Fruit fly (Drosophila melanogaster) whole organism, pupa: ENCODE data around the gene CG10802.

Experiments
- CG10348 ChIP-seq: fragments of 200-800 bp; sonication (Bioruptor generic); IDR thresholded peaks from 2 replicates; pipeline ENCODE4 v1.3.6; 2022; ENCODE audit warnings: missing biosample characterization, missing genetic modification characterization
- CG12605 ChIP-seq: fragments of 200-800 bp; sonication (Bioruptor generic); IDR thresholded peaks from 2 replicates; pipeline ENCODE4 v1.3.6; 2022; ENCODE audit warnings: missing biosample characterization, missing genetic modification characterization
- CG13204 ChIP-seq: fragments of 200-800 bp; sonication (Bioruptor generic); optimal IDR thresholded peaks from 2 replicates; lab custom pipeline; 2018; ENCODE audit warnings: missing biosample characterization, mild to moderate bottlenecking, missing genetic modification characterization, moderate library complexity
- CG14655 ChIP-seq: fragments of 200-800 bp; sonication (Bioruptor generic); optimal IDR thresholded peaks from 3 replicates; lab custom pipeline; 2017; ENCODE audit warnings: mild to moderate bottlenecking, missing biosample characterization, missing genetic modification reagents, missing genetic modification characterization
- CG15710 ChIP-seq: fragments of 200-800 bp; sonication (Bioruptor generic); optimal IDR thresholded peaks from 2 replicates; lab custom pipeline; 2018; ENCODE audit warnings: missing biosample characterization, mild to moderate bottlenecking, missing genetic modification characterization, moderate library complexity
- CG17806 ChIP-seq: fragments of 200-800 bp; sonication (Bioruptor generic); optimal IDR thresholded peaks from 2 replicates; lab custom pipeline; 2018; ENCODE audit warnings: missing biosample characterization, mild to moderate bottlenecking, missing genetic modification characterization, moderate library complexity
- CG32121 ChIP-seq: fragments of 200-800 bp; sonication (Bioruptor generic); IDR thresholded peaks from 2 replicates; pipeline ENCODE4 v1.3.6; 2022; ENCODE audit warnings: missing biosample characterization, missing genetic modification characterization
- CG34367 ChIP-seq: fragments of 200-800 bp; sonication (Bioruptor generic); optimal IDR thresholded peaks from 2 replicates; lab custom pipeline; 2018; ENCODE audit warnings: missing biosample characterization, mild to moderate bottlenecking, missing genetic modification characterization
- CG4496 ChIP-seq: fragments of 200-800 bp; sonication (Bioruptor generic); IDR thresholded peaks from 3 replicates; pipeline ENCODE4 v1.3.6; 2022; ENCODE audit warnings: missing biosample characterization, missing genetic modification characterization
- CG8159 ChIP-seq: fragments of 200-800 bp; sonication (Bioruptor generic); optimal IDR thresholded peaks from 3 replicates; lab custom pipeline; 2018; ENCODE audit warnings: missing biosample characterization, mild to moderate bottlenecking, missing genetic modification characterization, moderate library complexity
- CG8301 ChIP-seq: fragments of 200-800 bp; sonication (Bioruptor generic); optimal IDR thresholded peaks from 2 replicates; lab custom pipeline; 2018; ENCODE audit warnings: missing biosample characterization, mild to moderate bottlenecking, missing genetic modification characterization
- CG9948 ChIP-seq: fragments of 200-800 bp; sonication (Bioruptor generic); optimal IDR thresholded peaks from 2 replicates; lab custom pipeline; 2018; ENCODE audit warnings: missing biosample characterization, mild to moderate bottlenecking, missing genetic modification characterization, moderate library complexity
- D1 ChIP-seq: fragments of 200-800 bp; sonication (Bioruptor generic); optimal IDR thresholded peaks from 2 replicates; lab custom pipeline; 2018; ENCODE audit warnings: missing biosample characterization, mild to moderate bottlenecking, missing genetic modification characterization, moderate library complexity
- EcR ChIP-seq: fragments of 200-800 bp; sonication (Bioruptor generic); optimal IDR thresholded peaks from 3 replicates; lab custom pipeline; 2019; ENCODE audit warnings: missing biosample characterization, missing genetic modification characterization, mild to moderate bottlenecking, moderate library complexity, missing genetic modification reagents
- Ets98B ChIP-seq: fragments of 200-800 bp; sonication (Bioruptor generic); IDR thresholded peaks from 2 replicates; pipeline ENCODE4 v1.3.6; 2022; ENCODE audit warnings: missing biosample characterization, missing genetic modification characterization
- Pif1A ChIP-seq: fragments of 200-800 bp; sonication (Bioruptor generic); optimal IDR thresholded peaks from 3 replicates; lab custom pipeline; 2016; ENCODE audit warnings: missing biosample characterization, missing genetic modification characterization
- Pif1B ChIP-seq: fragments of 200-800 bp; sonication (Bioruptor generic); optimal IDR thresholded peaks from 3 replicates; lab custom pipeline; 2016; ENCODE audit warnings: missing biosample characterization, missing genetic modification characterization
- Snoo ChIP-seq: fragments of 200-800 bp; sonication (Bioruptor generic); optimal IDR thresholded peaks from 3 replicates; lab custom pipeline; 2017; ENCODE audit warnings: missing biosample characterization, mild to moderate bottlenecking, missing genetic modification characterization, inconsistent platforms
- fd96Ca ChIP-seq: fragments of 200-800 bp; sonication (Bioruptor generic); IDR thresholded peaks from 3 replicates; pipeline ENCODE4 v1.3.6; 2022; ENCODE audit warnings: missing biosample characterization, missing genetic modification characterization
- gl ChIP-seq: fragments of 200-800 bp; sonication (Bioruptor generic); optimal IDR thresholded peaks from 2 replicates; lab custom pipeline; 2018; ENCODE audit warnings: missing biosample characterization, mild to moderate bottlenecking, missing genetic modification characterization
- rn ChIP-seq: fragments of 200-800 bp; sonication (Bioruptor generic); IDR thresholded peaks from 2 replicates; pipeline ENCODE4 v1.3.6; 2022; ENCODE audit warnings: missing biosample characterization, missing genetic modification characterization

CG10802 gene

dm6 chrX:3447718-3448523 lies 34.8 kb upstream of the CG10802 start:
- TF ChIP-seq CG15710 (tag; lab: Kevin White, UChicago) (no peak), fd96Ca (GFP tag; lab: Robert Waterston, UW) (peak; percentile 52; the same call in 2 of the 3 replicates), gl (tag; lab: Kevin White, UChicago) (no peak), Snoo (peak; percentile 6), CG8159 (peak; percentile 20), CG32121 (GFP tag; lab: Robert Waterston, UW) (peak; percentile 44; the same call in 1 of the 2 replicates), CG13204 (no peak), rn (peak; percentile 16; the same call in 1 of the 2 replicates), CG34367 (tag; lab: Kevin White, UChicago) (no peak), CG8301 (peak; percentile 19), CG17806 (tag; lab: Kevin White, UChicago) (no peak), CG9948 (tag; lab: Kevin White, UChicago) (peak; percentile 19), CG4496 (GFP tag; lab: Robert Waterston, UW) (peak; percentile 58), Pif1A (GFP tag; lab: Kevin White, UChicago) (no peak), CG14655 (GFP tag; lab: Kevin White, UChicago) (peak; percentile 40), CG12605 (GFP tag; lab: Robert Waterston, UW) (no peak)

dm6 chrX:3448893-3449394 lies 33.8 kb upstream of the CG10802 start, which contains the start of gene CG12535:
TSS of gene CG12535 (minus strand) at chrX:3448943.
- no peak for TF ChIP-seq CG32121 (GFP tag; lab: Robert Waterston, UW)
- TF ChIP-seq CG17806 (tag; lab: Kevin White, UChicago): no peak
- no peak for TF ChIP-seq rn
- no peak for TF ChIP-seq Ets98B (GFP tag; lab: Robert Waterston, UW)
- TF ChIP-seq CG34367 (tag; lab: Kevin White, UChicago): no peak
- TF ChIP-seq fd96Ca (GFP tag; lab: Robert Waterston, UW): no peak
- no peak for TF ChIP-seq CG13204
- TF ChIP-seq CG9948 (tag; lab: Kevin White, UChicago): no peak
- no peak for TF ChIP-seq CG12605 (GFP tag; lab: Robert Waterston, UW)
- TF ChIP-seq CG15710 (tag; lab: Kevin White, UChicago): no peak
- no peak for TF ChIP-seq Snoo
- no peak for TF ChIP-seq Pif1A (GFP tag; lab: Kevin White, UChicago)
- TF ChIP-seq CG10348 (GFP tag; lab: Robert Waterston, UW): no peak
- TF ChIP-seq CG14655 (GFP tag; lab: Kevin White, UChicago): no peak
- TF ChIP-seq CG4496 (GFP tag; lab: Robert Waterston, UW): no peak

dm6 chrX:3451250-3451786 lies 31.4 kb upstream of the CG10802 start:
- TF ChIP-seq EcR (no peak), CG8159 (no peak), CG34367 (tag; lab: Kevin White, UChicago) (no peak), CG17806 (tag; lab: Kevin White, UChicago) (no peak), D1 (tag; lab: Kevin White, UChicago) (peak; percentile 3), CG12605 (GFP tag; lab: Robert Waterston, UW) (no peak), Snoo (no peak), CG13204 (no peak), rn (no peak), Ets98B (GFP tag; lab: Robert Waterston, UW) (no peak), CG15710 (tag; lab: Kevin White, UChicago) (no peak), CG10348 (GFP tag; lab: Robert Waterston, UW) (no peak), Pif1B (GFP tag; lab: Kevin White, UChicago) (peak; percentile 26), CG4496 (GFP tag; lab: Robert Waterston, UW) (no peak), Pif1A (GFP tag; lab: Kevin White, UChicago) (no peak), CG32121 (GFP tag; lab: Robert Waterston, UW) (no peak)

dm6 chrX:3451916-3452315 lies 30.8 kb upstream of the CG10802 start:
- TF ChIP-seq CG8159: no peak
- no peak for TF ChIP-seq CG17806 (tag; lab: Kevin White, UChicago)
- no peak for TF ChIP-seq CG13204
- peak; percentile 78 for TF ChIP-seq CG32121 (GFP tag; lab: Robert Waterston, UW)
- peak; percentile 78 for TF ChIP-seq fd96Ca (GFP tag; lab: Robert Waterston, UW)
- TF ChIP-seq CG34367 (tag; lab: Kevin White, UChicago): no peak
- TF ChIP-seq CG14655 (GFP tag; lab: Kevin White, UChicago): peak; percentile 39
- TF ChIP-seq rn: peak; percentile 19; the same call in 1 of the 2 replicates
- no peak for TF ChIP-seq CG9948 (tag; lab: Kevin White, UChicago)
- TF ChIP-seq CG15710 (tag; lab: Kevin White, UChicago): no peak
- TF ChIP-seq Pif1A (GFP tag; lab: Kevin White, UChicago): peak; percentile 25
- peak; percentile 54 for TF ChIP-seq CG8301
- peak; percentile 68 for TF ChIP-seq Ets98B (GFP tag; lab: Robert Waterston, UW)
- TF ChIP-seq CG4496 (GFP tag; lab: Robert Waterston, UW): peak; percentile 80
